Fruit fly (Drosophila melanogaster) whole organism, prepupa: ENCODE data around the gene salt.

Experiments
- Blimp-1 ChIP-seq: fragments of 200-800 bp; sonication (Bioruptor generic); optimal IDR thresholded peaks from 3 replicates; lab custom pipeline; 2017; ENCODE audit warnings: missing biosample characterization, missing genetic modification characterization, mild to moderate bottlenecking, moderate library complexity, missing genetic modification reagents
- CG10631 ChIP-seq: fragments of 200-800 bp; sonication (Bioruptor generic); optimal IDR thresholded peaks from 2 replicates; lab custom pipeline; 2016; ENCODE audit warnings: missing biosample characterization, missing genetic modification characterization
- CG10669 ChIP-seq: fragments of 200-800 bp; sonication (Bioruptor generic); optimal IDR thresholded peaks from 3 replicates; lab custom pipeline; 2018; ENCODE audit warnings: missing biosample characterization, mild to moderate bottlenecking, missing genetic modification characterization, moderate library complexity
- CG11294 ChIP-seq: fragments of 200-800 bp; sonication (Bioruptor generic); IDR thresholded peaks from 2 replicates; pipeline ENCODE4 v1.3.6; 2022; ENCODE audit warnings: missing biosample characterization, missing genetic modification characterization
- CG11762 ChIP-seq: fragments of 200-800 bp; sonication (Bioruptor generic); optimal IDR thresholded peaks from 3 replicates; lab custom pipeline; 2016; ENCODE audit warnings: missing biosample characterization, missing genetic modification characterization; ENCODE audit not compliant: insufficient read depth
- CG11902 ChIP-seq: fragments of 200-800 bp; sonication (Bioruptor generic); optimal IDR thresholded peaks from 3 replicates; lab custom pipeline; 2016; ENCODE audit warnings: missing biosample characterization, missing genetic modification characterization
- CG15336 ChIP-seq: fragments of 200-800 bp; sonication (Bioruptor generic); IDR thresholded peaks from 2 replicates; pipeline ENCODE4 v1.3.6; 2022; ENCODE audit warnings: missing biosample characterization, missing genetic modification characterization
- CG1621 ChIP-seq: fragments of 200-800 bp; sonication (Bioruptor generic); optimal IDR thresholded peaks from 3 replicates; lab custom pipeline; 2018; ENCODE audit warnings: missing biosample characterization, mild to moderate bottlenecking, missing genetic modification characterization
- CG16779 ChIP-seq: fragments of 200-800 bp; sonication (Bioruptor generic); optimal IDR thresholded peaks from 3 replicates; lab custom pipeline; 2017; ENCODE audit warnings: missing biosample characterization, mild to moderate bottlenecking, missing genetic modification characterization
- CG3032 ChIP-seq: fragments of 200-800 bp; optimal IDR thresholded peaks from 2 replicates; lab custom pipeline; 2019; ENCODE audit warnings: missing biosample characterization, mild to moderate bottlenecking, missing genetic modification characterization, moderate library complexity
- CG31627 ChIP-seq: fragments of 200-800 bp; sonication (Bioruptor generic); optimal IDR thresholded peaks from 3 replicates; lab custom pipeline; 2016; ENCODE audit warnings: missing biosample characterization, missing genetic modification characterization
- CG32006 ChIP-seq: fragments of 200-800 bp; sonication (Bioruptor generic); optimal IDR thresholded peaks from 3 replicates; lab custom pipeline; 2017; ENCODE audit warnings: missing biosample characterization, mild to moderate bottlenecking, missing genetic modification characterization
- CG34406 ChIP-seq: fragments of 200-800 bp; sonication (Bioruptor generic); optimal IDR thresholded peaks from 3 replicates; lab custom pipeline; 2016; ENCODE audit warnings: missing biosample characterization, missing genetic modification characterization
- CG3919 ChIP-seq: fragments of 200-800 bp; sonication (Bioruptor generic); optimal IDR thresholded peaks from 3 replicates; lab custom pipeline; 2016; ENCODE audit warnings: missing biosample characterization, missing genetic modification characterization
- CG4318 ChIP-seq: fragments of 200-800 bp; sonication (Bioruptor generic); optimal IDR thresholded peaks from 3 replicates; lab custom pipeline; 2017; ENCODE audit warnings: missing biosample characterization, mild to moderate bottlenecking, missing genetic modification characterization
- CG6163 ChIP-seq: fragments of 200-800 bp; sonication (Bioruptor generic); IDR thresholded peaks from 3 replicates; pipeline ENCODE4 v1.3.6; 2022; ENCODE audit warnings: missing biosample characterization, missing genetic modification characterization
- CG6276 ChIP-seq: fragments of 200-800 bp; sonication (Bioruptor generic); optimal IDR thresholded peaks from 2 replicates; lab custom pipeline; 2017; ENCODE audit warnings: missing biosample characterization, mild to moderate bottlenecking, missing genetic modification characterization
- CG6808 ChIP-seq: fragments of 200-800 bp; sonication (Bioruptor generic); optimal IDR thresholded peaks from 3 replicates; lab custom pipeline; 2017; ENCODE audit warnings: missing biosample characterization, missing genetic modification characterization, mild to moderate bottlenecking, moderate library complexity, missing genetic modification reagents
- CG6854 ChIP-seq: fragments of 200-800 bp; sonication (Bioruptor generic); optimal IDR thresholded peaks from 2 replicates; lab custom pipeline; 2017; ENCODE audit warnings: missing biosample characterization, mild to moderate bottlenecking, missing genetic modification characterization
- CG7368 ChIP-seq: fragments of 200-800 bp; sonication (Bioruptor generic); optimal IDR thresholded peaks from 3 replicates; lab custom pipeline; 2016; ENCODE audit warnings: missing biosample characterization, missing genetic modification characterization
- CG8119 ChIP-seq: fragments of 200-800 bp; sonication (Bioruptor generic); IDR thresholded peaks from 3 replicates; pipeline ENCODE4 v1.3.6; 2022; ENCODE audit warnings: missing biosample characterization, missing genetic modification characterization
- CG8319 ChIP-seq: fragments of 200-800 bp; sonication (Bioruptor generic); optimal IDR thresholded peaks from 3 replicates; lab custom pipeline; 2016; ENCODE audit warnings: missing biosample characterization, missing genetic modification characterization
- CG8632 ChIP-seq: fragments of 200-800 bp; sonication (Bioruptor generic); optimal IDR thresholded peaks from 3 replicates; lab custom pipeline; 2016; ENCODE audit warnings: missing biosample characterization, missing genetic modification characterization
- CG9139 ChIP-seq: fragments of 200-800 bp; sonication (Bioruptor generic); optimal IDR thresholded peaks from 3 replicates; lab custom pipeline; 2017; ENCODE audit warnings: missing biosample characterization, mild to moderate bottlenecking, missing genetic modification characterization
- Eip75B ChIP-seq: fragments of 200-800 bp; sonication (Bioruptor generic); optimal IDR thresholded peaks from 3 replicates; lab custom pipeline; 2016; ENCODE audit warnings: missing biosample characterization, missing genetic modification characterization
- Eip93F ChIP-seq: fragments of 200-800 bp; sonication (Bioruptor generic); optimal IDR thresholded peaks from 2 replicates; lab custom pipeline; 2016; ENCODE audit warnings: missing biosample characterization, mild to moderate bottlenecking, missing genetic modification characterization
- Ets96B ChIP-seq: fragments of 200-800 bp; optimal IDR thresholded peaks from 2 replicates; lab custom pipeline; 2019; ENCODE audit warnings: missing biosample characterization, mild to moderate bottlenecking, missing genetic modification characterization, moderate library complexity
- Gug ChIP-seq: fragments of 200-800 bp; sonication (Bioruptor generic); IDR thresholded peaks from 2 replicates; pipeline ENCODE4 v1.3.6; 2022; ENCODE audit warnings: missing biosample characterization, missing genetic modification characterization
- Hr38 ChIP-seq: sonication (Bioruptor generic); optimal IDR thresholded peaks from 2 replicates; lab custom pipeline; 2016; ENCODE audit warnings: missing biosample characterization, missing genetic modification characterization
- Hr4 ChIP-seq: fragments of 200-800 bp; sonication (Bioruptor generic); optimal IDR thresholded peaks from 3 replicates; lab custom pipeline; 2016; ENCODE audit warnings: missing biosample characterization, missing genetic modification characterization
- Lpt ChIP-seq: fragments of 200-800 bp; sonication (Bioruptor generic); optimal IDR thresholded peaks from 3 replicates; lab custom pipeline; 2016; ENCODE audit warnings: missing biosample characterization, missing genetic modification characterization
- Met ChIP-seq: fragments of 200-800 bp; sonication (Bioruptor generic); optimal IDR thresholded peaks from 3 replicates; lab custom pipeline; 2016; ENCODE audit warnings: missing biosample characterization, missing genetic modification characterization
- OdsH ChIP-seq: fragments of 200-800 bp; sonication (Bioruptor generic); optimal IDR thresholded peaks from 3 replicates; lab custom pipeline; 2016; ENCODE audit warnings: missing biosample characterization, missing genetic modification characterization
- Smox ChIP-seq: fragments of 200-800 bp; sonication (Bioruptor generic); optimal IDR thresholded peaks from 3 replicates; lab custom pipeline; 2016; ENCODE audit warnings: missing biosample characterization, missing genetic modification characterization
- Sox14 ChIP-seq: fragments of 200-800 bp; sonication (Bioruptor generic); optimal IDR thresholded peaks from 3 replicates; lab custom pipeline; 2016; ENCODE audit warnings: missing biosample characterization, missing genetic modification characterization
- Sox15 ChIP-seq: fragments of 200-800 bp; sonication (Bioruptor generic); optimal IDR thresholded peaks from 3 replicates; lab custom pipeline; 2016; ENCODE audit warnings: missing biosample characterization, missing genetic modification characterization
- acj6 ChIP-seq: fragments of 200-800 bp; sonication (Bioruptor generic); optimal IDR thresholded peaks from 3 replicates; lab custom pipeline; 2016; ENCODE audit warnings: missing biosample characterization, missing genetic modification characterization
- dac ChIP-seq: fragments of 200-800 bp; sonication (Bioruptor generic); optimal IDR thresholded peaks from 2 replicates; lab custom pipeline; 2017; ENCODE audit warnings: missing biosample characterization, mild to moderate bottlenecking, missing genetic modification characterization
- dsx ChIP-seq: fragments of 200-800 bp; optimal IDR thresholded peaks from 3 replicates; lab custom pipeline; 2019; ENCODE audit warnings: missing biosample characterization, mild to moderate bottlenecking, missing genetic modification characterization, moderate library complexity; ENCODE audit not compliant: poor library complexity, severe bottlenecking
- eg ChIP-seq: fragments of 200-800 bp; sonication (Bioruptor generic); IDR thresholded peaks from 3 replicates; pipeline ENCODE4 v1.3.6; 2022; ENCODE audit warnings: missing biosample characterization, missing genetic modification characterization
- esn ChIP-seq: fragments of 200-800 bp; sonication (Bioruptor generic); optimal IDR thresholded peaks from 2 replicates; lab custom pipeline; 2016; ENCODE audit warnings: missing biosample characterization, mild to moderate bottlenecking, missing genetic modification characterization, moderate library complexity
- fkh ChIP-seq: fragments of 200-800 bp; sonication (Bioruptor generic); optimal IDR thresholded peaks from 3 replicates; lab custom pipeline; 2017; ENCODE audit warnings: missing biosample characterization, mild to moderate bottlenecking, missing genetic modification characterization, moderate library complexity
- lz ChIP-seq: fragments of 200-800 bp; sonication (Bioruptor generic); optimal IDR thresholded peaks from 3 replicates; lab custom pipeline; 2016; ENCODE audit warnings: missing biosample characterization, missing genetic modification characterization
- net ChIP-seq: fragments of 200-800 bp; sonication (Bioruptor generic); optimal IDR thresholded peaks from 3 replicates; lab custom pipeline; 2016; ENCODE audit warnings: missing biosample characterization, missing genetic modification characterization
- pdm3 ChIP-seq: fragments of 200-800 bp; sonication (Bioruptor generic); optimal IDR thresholded peaks from 3 replicates; lab custom pipeline; 2016; ENCODE audit warnings: missing biosample characterization, missing genetic modification characterization
- salr ChIP-seq, 2 experiments: fragments of 200-800 bp; sonication (Bioruptor generic); optimal IDR thresholded peaks; 3 replicates each; lab custom pipeline; 2016 to 2018; ENCODE audit warnings: missing biosample characterization in 2 of 2, missing genetic modification characterization in 2 of 2, mild to moderate bottlenecking in 1 of 2
- spab ChIP-seq: fragments of 200-800 bp; sonication (Bioruptor generic); optimal IDR thresholded peaks from 2 replicates; lab custom pipeline; 2017; ENCODE audit warnings: missing biosample characterization, mild to moderate bottlenecking, missing genetic modification characterization, missing genetic modification reagents
- ss ChIP-seq, 2 experiments: fragments of 200-800 bp; sonication (Bioruptor generic); optimal IDR thresholded peaks; 2 replicates in 1 of 2; 3 replicates in 1 of 2; lab custom pipeline; 2017 to 2018; ENCODE audit warnings: mild to moderate bottlenecking in 2 of 2, missing biosample characterization in 2 of 2, missing genetic modification characterization in 2 of 2, moderate library complexity in 1 of 2
- svp ChIP-seq: fragments of 200-800 bp; sonication (Bioruptor generic); peaks from one replicate; lab custom pipeline; 2016; ENCODE audit warnings: missing biosample characterization, missing genetic modification characterization
- topi ChIP-seq: fragments of 200-800 bp; sonication (Bioruptor generic); optimal IDR thresholded peaks from 3 replicates; lab custom pipeline; 2016; ENCODE audit warnings: missing biosample characterization, missing genetic modification characterization
- vri ChIP-seq: fragments of 200-800 bp; sonication (Bioruptor generic); optimal IDR thresholded peaks from 3 replicates; lab custom pipeline; 2016; ENCODE audit warnings: missing biosample characterization, mild to moderate bottlenecking, missing genetic modification characterization

Gene salt

dm6 chr3R:31776583-31777362, 22.3 kb upstream of the salt start, which contains the start of the genes CG2126 and faf:
TSS of gene CG2126 (minus strand) at chr3R:31776652.
TSS of gene faf (plus strand) at chr3R:31777020.
- TF ChIP-seq Eip75B (GFP tag; lab: Kevin White, UChicago) = no peak
- no peak for TF ChIP-seq CG10631
- no peak for TF ChIP-seq CG16779 (tag; lab: Kevin White, UChicago)
- TF ChIP-seq Ets96B = peak; percentile 66
- no peak for TF ChIP-seq CG9139 (GFP tag; lab: Kevin White, UChicago)
- no peak for TF ChIP-seq Smox (GFP tag; lab: Kevin White, UChicago)
- TF ChIP-seq fkh (GFP tag; lab: Kevin White, UChicago) = no peak
- peak; percentile 42 for TF ChIP-seq Lpt
- TF ChIP-seq CG11902 = no peak
- TF ChIP-seq Hr4 = no peak
- no peak for TF ChIP-seq pdm3 (GFP tag; lab: Kevin White, UChicago)
- no peak for TF ChIP-seq dac
- TF ChIP-seq CG11762 (GFP tag; lab: Kevin White, UChicago) = peak; percentile 39
- no peak for TF ChIP-seq CG4318 (GFP tag; lab: Kevin White, UChicago)
- TF ChIP-seq Hr38 (GFP tag; lab: Kevin White, UChicago) = no peak
- peak; percentile 39 for TF ChIP-seq Eip93F (GFP tag; lab: Kevin White, UChicago)
- TF ChIP-seq CG6854 = no peak
- TF ChIP-seq dsx (GFP tag; lab: Kevin White, UChicago) = no peak
- no peak for TF ChIP-seq CG10669 (GFP tag; lab: Kevin White, UChicago)
- peak; percentile 55 for TF ChIP-seq Sox15 (GFP tag; lab: Kevin White, UChicago)
- TF ChIP-seq CG11294 = peak; percentile 34; the same call in 1 of the 2 replicates
- TF ChIP-seq net = peak; percentile 64
- TF ChIP-seq OdsH (GFP tag; lab: Kevin White, UChicago) = no peak
- TF ChIP-seq CG8119 (GFP tag; lab: Robert Waterston, UW) = peak; percentile 72; the same call in 1 of the 3 replicates
- peak; percentile 5 for TF ChIP-seq vri (GFP tag; lab: Kevin White, UChicago)
- peak; percentile 75 for TF ChIP-seq eg (GFP tag; lab: Robert Waterston, UW)
- TF ChIP-seq CG8632 (GFP tag; lab: Kevin White, UChicago) = peak; percentile 70
- no peak for TF ChIP-seq CG31627 (GFP tag; lab: Kevin White, UChicago)
- TF ChIP-seq topi (GFP tag; lab: Kevin White, UChicago) = no peak
- no peak for TF ChIP-seq CG7368 (GFP tag; lab: Kevin White, UChicago)
- peak; percentile 68 for TF ChIP-seq esn (GFP tag; lab: Kevin White, UChicago)
- no peak for TF ChIP-seq CG6276 (GFP tag; lab: Kevin White, UChicago)
- no peak for TF ChIP-seq svp (GFP tag; lab: Kevin White, UChicago)
- no peak for TF ChIP-seq CG8319
- TF ChIP-seq Met (GFP tag; lab: Kevin White, UChicago) = no peak
- TF ChIP-seq ss (GFP tag; optimal IDR thresholded peaks at IDR 0.05; lab: Kevin White, UChicago) = no peak
- TF ChIP-seq salr (GFP tag; optimal IDR thresholded peaks at IDR 0.05; lab: Kevin White, UChicago) = no peak
- TF ChIP-seq CG15336 = peak; percentile 58
- TF ChIP-seq CG3919 (GFP tag; lab: Kevin White, UChicago) = no peak
- peak; percentile 72 for TF ChIP-seq CG3032
- peak; percentile 44 for TF ChIP-seq Sox14 (GFP tag; lab: Kevin White, UChicago)
- TF ChIP-seq Blimp-1 = peak; percentile 42
- TF ChIP-seq spab (GFP tag; lab: Kevin White, UChicago) = no peak
- peak; percentile 63 for TF ChIP-seq Gug (GFP tag; lab: Robert Waterston, UW)
- TF ChIP-seq CG6163 (GFP tag; lab: Robert Waterston, UW) = peak; percentile 64; the same call in 2 of the 3 replicates
- TF ChIP-seq CG6808 (GFP tag; lab: Kevin White, UChicago) = no peak
- no peak for TF ChIP-seq CG1621 (tag; lab: Kevin White, UChicago)
- TF ChIP-seq CG34406 (GFP tag; lab: Kevin White, UChicago) = peak; percentile 56
- peak; percentile 60 for TF ChIP-seq lz (GFP tag; lab: Kevin White, UChicago)
- peak; percentile 68 for TF ChIP-seq acj6 (GFP tag; lab: Kevin White, UChicago)
- no peak for TF ChIP-seq CG32006 (GFP tag; lab: Kevin White, UChicago)
